Fruit fly (Drosophila melanogaster): ENCODE data around the gene gb.

The gb gene

dm6 chr3R:27065136-27065535, 46.9 kb downstream of the gb start, which contains the start of gene CG43935:
CG43935 (plus strand) TSS chr3R:27065436.
- TF ChIP-seq GATAd (GFP tag; optimal IDR thresholded peaks at IDR 0.05) (no peak), CrebA (GFP tag; optimal IDR thresholded peaks at IDR 0.05; ENCODE audit: borderline replicate concordance) (no peak), Vsx2 (GFP tag; optimal IDR thresholded peaks at IDR 0.05; ENCODE audit: partially characterized antibody) (no peak), dsf (GFP tag; optimal IDR thresholded peaks at IDR 0.05; ENCODE audit: borderline replicate concordance) (no peak), Myc (optimal IDR thresholded peaks at IDR 0.05) (no peak), dl (GFP tag; optimal IDR thresholded peaks at IDR 0.05; ENCODE audit: insufficient read depth in 1 of 2, partially characterized antibody in 2 of 2) (no peak), foxo (GFP tag; optimal IDR thresholded peaks at IDR 0.05) (no peak), N (GFP tag; optimal IDR thresholded peaks at IDR 0.05) (no peak), Abd-B (GFP tag; optimal IDR thresholded peaks at IDR 0.05) (no peak), h (GFP tag; optimal IDR thresholded peaks at IDR 0.05) (no peak), ey (GFP tag; optimal IDR thresholded peaks at IDR 0.05) (no peak), pan (optimal IDR thresholded peaks at IDR 0.05) (no peak)

DNA sequence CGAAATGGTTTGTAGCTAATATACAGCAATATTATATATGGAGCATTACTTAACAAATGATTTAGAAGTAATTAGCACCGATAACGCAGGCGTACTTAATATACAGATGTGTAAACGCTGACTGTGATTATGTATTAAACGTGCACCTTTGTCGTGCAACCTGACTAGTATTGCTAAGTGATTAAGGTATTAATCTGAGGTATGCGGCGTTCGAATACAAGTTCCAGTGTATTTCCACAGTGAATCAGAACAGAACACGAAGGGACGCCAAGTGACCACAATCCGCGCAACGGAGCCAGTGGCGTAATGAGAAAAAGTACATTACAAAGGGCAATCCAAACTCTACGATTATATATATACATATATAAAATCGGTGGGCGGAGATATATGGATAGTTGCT, 48.0 kb downstream of the gb start, which contains the start of gene Nep5:
Nep5 (minus strand) TSS at position 101 of the 400 bp plus-strand sequence.
- TF ChIP-seq Dif (GFP tag; optimal IDR thresholded peaks at IDR 0.05; ENCODE audit: partially characterized antibody): no peak
- no peak for TF ChIP-seq woc (GFP tag; optimal IDR thresholded peaks at IDR 0.05)
- TF ChIP-seq usp (GFP tag; optimal IDR thresholded peaks at IDR 0.05): no peak
- no peak for TF ChIP-seq foxo (GFP tag; optimal IDR thresholded peaks at IDR 0.05)

DNA sequence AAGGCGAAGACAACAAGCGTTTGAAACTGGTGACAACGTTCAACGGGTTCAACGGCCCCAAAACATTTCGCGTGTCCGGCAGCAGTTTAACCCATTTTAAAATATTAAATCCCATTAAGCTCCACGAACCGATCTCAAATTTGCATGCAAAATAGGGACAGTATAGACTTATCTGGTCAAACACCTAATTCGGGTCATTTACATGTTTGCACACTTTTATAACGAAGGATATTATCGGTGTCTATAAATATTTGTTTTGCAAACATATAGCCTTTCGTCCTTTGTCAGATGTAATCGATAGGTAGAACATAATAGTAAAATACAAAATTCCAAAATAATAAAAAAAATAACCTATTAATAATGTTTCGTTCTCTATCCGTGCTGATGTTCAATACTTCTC, 50.2 kb downstream of the gb start, which contains the start of gene CG34292:
CG34292 (plus strand) TSS at position 301 of the 400 bp plus-strand sequence.
- TF ChIP-seq CG32264 (GFP tag; optimal IDR thresholded peaks at IDR 0.05) (no peak), h (GFP tag; optimal IDR thresholded peaks at IDR 0.05) (no peak), dsf (GFP tag; optimal IDR thresholded peaks at IDR 0.05; ENCODE audit: borderline replicate concordance) (no peak)
